Fruit fly (Drosophila melanogaster): ENCODE measurements around the gene CG8840.

dm6 chr2L:3445655-3446054, 35.3 kb downstream of the CG8840 start, which contains the start of gene CG2772:
- TF ChIP-seq CG4496 (GFP tag; IDR thresholded peaks at IDR 0.05) = no peak
- no peak for TF ChIP-seq EcR (GFP tag; optimal IDR thresholded peaks at IDR 0.05)
- TF ChIP-seq CG8159 (tag; optimal IDR thresholded peaks at IDR 0.05) = no peak
- TF ChIP-seq CG32121 (GFP tag; IDR thresholded peaks at IDR 0.05) = no peak
- TF ChIP-seq Pif1A (GFP tag; optimal IDR thresholded peaks at IDR 0.05) = no peak
- no peak for TF ChIP-seq CG14655 (GFP tag; optimal IDR thresholded peaks at IDR 0.05)
- TF ChIP-seq gl (tag; optimal IDR thresholded peaks at IDR 0.05) = no peak
- TF ChIP-seq CG34367 (tag; optimal IDR thresholded peaks at IDR 0.05) = no peak
- TF ChIP-seq Snoo (tag; optimal IDR thresholded peaks at IDR 0.05) = no peak

All from whole organism, pupa.